Fruit fly (Drosophila melanogaster): ENCODE data around the gene CG13473.

CG13473 gene

DNA sequence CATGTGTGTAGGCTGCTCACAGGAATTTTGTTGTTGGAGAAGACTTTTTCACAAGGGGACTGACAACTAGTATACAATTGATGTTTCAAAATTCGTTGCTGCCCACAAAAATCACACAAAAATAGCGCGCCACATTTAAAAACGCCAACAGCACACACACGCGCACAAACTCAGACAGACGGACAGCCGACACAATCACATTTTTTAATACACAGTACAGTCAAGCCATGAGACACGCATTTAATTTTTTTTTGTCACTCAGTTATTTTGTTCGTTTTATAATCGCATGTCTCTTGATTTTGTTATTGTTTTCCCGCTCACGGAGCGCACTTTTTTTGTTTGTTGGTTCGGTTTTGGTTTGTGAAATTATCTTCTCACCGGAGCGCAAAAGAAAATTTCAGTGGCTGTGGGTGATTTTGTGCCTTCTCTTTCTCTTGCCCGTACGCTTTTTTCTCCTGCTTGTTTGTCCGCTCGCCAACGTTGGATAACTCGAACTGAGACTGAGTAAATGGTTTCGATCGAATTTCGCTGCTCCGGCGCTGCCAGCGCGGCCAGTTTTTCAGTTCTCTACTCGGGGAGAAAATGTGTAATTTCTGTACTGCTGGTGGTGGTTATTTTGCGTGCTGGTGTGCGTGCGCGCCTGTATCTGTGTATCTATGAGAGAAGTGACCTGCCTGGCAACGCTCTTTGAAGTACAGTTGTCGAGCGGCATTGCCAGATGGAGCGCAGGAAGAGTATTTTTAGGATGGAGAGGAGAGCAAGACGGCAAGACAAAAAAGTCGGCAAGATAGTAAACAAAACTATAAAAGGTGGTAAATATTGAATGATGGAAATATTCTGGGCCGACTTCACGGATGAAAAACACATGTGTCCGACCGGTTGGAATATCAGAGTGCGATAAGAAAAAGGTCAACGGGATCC lies 29.2 kb downstream of the CG13473 start, which contains the start of gene CG42507 (continued):
- TF ChIP-seq CG1832 (GFP tag; optimal IDR thresholded peaks at IDR 0.05) (no peak), corto (GFP tag; optimal IDR thresholded peaks at IDR 0.05) (no peak), sna (GFP tag; IDR thresholded peaks at IDR 0.05; ENCODE audit: partially characterized antibody) (peak; percentile 24; the same call in 1 of the 2 replicates), CG13894 (tag; optimal IDR thresholded peaks at IDR 0.05) (peak; percentile 79), tap (tag; optimal IDR thresholded peaks at IDR 0.05) (peak; percentile 30), D (optimal IDR thresholded peaks at IDR 0.05) (no peak), D (GFP tag; optimal IDR thresholded peaks at IDR 0.05) (no peak), CG11723 (GFP tag; optimal IDR thresholded peaks at IDR 0.05) (peak; percentile 34), CG12236 (GFP tag; optimal IDR thresholded peaks at IDR 0.05) (no peak), CG4617 (GFP tag; optimal IDR thresholded peaks at IDR 0.05; ENCODE audit: borderline replicate concordance) (no peak), CG14014 (GFP tag; IDR thresholded peaks at IDR 0.05) (peak; percentile 54; the same call in 1 of the 2 replicates), Side (GFP tag; optimal IDR thresholded peaks at IDR 0.05) (no peak), bcd (GFP tag; optimal IDR thresholded peaks at IDR 0.05) (peak; percentile 22), trem (tag; optimal IDR thresholded peaks at IDR 0.05) (peak; percentile 28), CG31365 (tag; optimal IDR thresholded peaks at IDR 0.05) (peak; percentile 52), CG17359 (tag; optimal IDR thresholded peaks at IDR 0.05) (peak; percentile 14), CG15073 (GFP tag; optimal IDR thresholded peaks at IDR 0.05) (no peak), dysf (GFP tag; IDR thresholded peaks at IDR 0.05) (no peak), Camta (GFP tag; optimal IDR thresholded peaks at IDR 0.05) (no peak), pros (GFP tag; optimal IDR thresholded peaks at IDR 0.05) (peak; percentile 98), tna (GFP tag; IDR thresholded peaks at IDR 0.05; ENCODE audit: partially characterized antibody) (no peak; the same call in 1 of the 2 replicates), lab (GFP tag; optimal IDR thresholded peaks at IDR 0.05) (peak; percentile 71), gcm (GFP tag; optimal IDR thresholded peaks at IDR 0.05) (peak; percentile 62), oc (tag; optimal IDR thresholded peaks at IDR 0.05) (peak; percentile 15), Hmr (GFP tag; optimal IDR thresholded peaks at IDR 0.05) (peak; percentile 49), ftz-f1 (GFP tag; optimal IDR thresholded peaks at IDR 0.05) (peak; percentile 75), fd64A (GFP tag; optimal IDR thresholded peaks at IDR 0.05) (peak; percentile 67), tin (GFP tag; optimal IDR thresholded peaks at IDR 0.05) (no peak), CG2875 (GFP tag; optimal IDR thresholded peaks at IDR 0.05) (peak; percentile 21), dpn (GFP tag; optimal IDR thresholded peaks at IDR 0.05) (peak in 1 of 2 experiments; percentile 15), Xrp1 (GFP tag; IDR thresholded peaks at IDR 0.05) (peak; percentile 66; the same call in 1 of the 2 replicates), CG4328 (GFP tag; optimal IDR thresholded peaks at IDR 0.05) (peak; percentile 60), CG13287 (GFP tag; IDR thresholded peaks at IDR 0.05; ENCODE audit: partially characterized antibody) (peak; percentile 54), CG1024 (GFP tag; IDR thresholded peaks at IDR 0.05) (no peak), sug (tag; optimal IDR thresholded peaks at IDR 0.05) (peak; percentile 84), MBD-R2 (GFP tag; IDR thresholded peaks at IDR 0.05) (peak; percentile 25; the same call in 1 of the 2 replicates), CG15514 (GFP tag; optimal IDR thresholded peaks at IDR 0.05) (peak; percentile 17), YL-1 (GFP tag; optimal IDR thresholded peaks at IDR 0.05) (peak; percentile 35), CG10209 (GFP tag; optimal IDR thresholded peaks at IDR 0.05) (peak; percentile 47), al (GFP tag; IDR thresholded peaks at IDR 0.05) (no peak), CG8359 (GFP tag; optimal IDR thresholded peaks at IDR 0.05; ENCODE audit: borderline replicate concordance) (peak; percentile 20), mam (GFP tag; optimal IDR thresholded peaks at IDR 0.05) (no peak), ranshi (GFP tag; IDR thresholded peaks at IDR 0.05) (peak; percentile 19; the same call in 1 of the 2 replicates), h (optimal IDR thresholded peaks at IDR 0.05) (no peak), CG16815 (GFP tag; optimal IDR thresholded peaks at IDR 0.05) (no peak), Dip3 (GFP tag; optimal IDR thresholded peaks at IDR 0.05) (peak; percentile 3), CG14441 (GFP tag; IDR thresholded peaks at IDR 0.05) (0 out of 2 replicates have a peak, but pooled peaks have one; percentile 9)
